Worm (Caenorhabditis elegans): ENCODE data around the gene nst-1.

The nst-1 gene

ce11 chrII:8276057-8276456, 7.0 kb downstream of the nst-1 start, which contains the start of the genes gei-14 and slc-25A32:
gei-14 (minus strand) TSS chrII:8276231.
slc-25A32 (plus strand) TSS chrII:8276298.
- peak; percentile 62 for TF ChIP-seq W03F9.2 (tag; optimal IDR thresholded peaks at IDR 0.05)
- no peak for TF ChIP-seq him-1 (tag; optimal IDR thresholded peaks at IDR 0.05)

- TF ChIP-seq him-1 (tag; optimal IDR thresholded peaks at IDR 0.05): no peak
These were observed 9.9 kb downstream of the nst-1 start for ce11 chrII:8273060-8273459.

- TF ChIP-seq him-1 (tag; optimal IDR thresholded peaks at IDR 0.05): no peak
- no peak for TF ChIP-seq dao-5 (tag; optimal IDR thresholded peaks at IDR 0.05)
- no peak for TF ChIP-seq W03F9.2 (tag; optimal IDR thresholded peaks at IDR 0.05)
These were observed 13.0 kb downstream of the nst-1 start, which contains the start of gene tdc-1 for ce11 chrII:8269855-8270647. tdc-1 (plus strand) TSS chrII:8270597.

- TF ChIP-seq dao-5 (tag; optimal IDR thresholded peaks at IDR 0.05) (no peak), W03F9.2 (tag; optimal IDR thresholded peaks at IDR 0.05) (no peak), him-1 (tag; optimal IDR thresholded peaks at IDR 0.05) (no peak)
These were observed 13.7 kb downstream of the nst-1 start, which contains the start of gene K01C8.2 for ce11 chrII:8269351-8269750. K01C8.2 (minus strand) TSS chrII:8269451.

ce11 chrII:8267679-8268078, 15.3 kb downstream of the nst-1 start:
- no peak for TF ChIP-seq him-1 (tag; optimal IDR thresholded peaks at IDR 0.05)
- no peak for TF ChIP-seq W03F9.2 (tag; optimal IDR thresholded peaks at IDR 0.05)
- no peak for TF ChIP-seq dao-5 (tag; optimal IDR thresholded peaks at IDR 0.05)

ce11 chrII:8266559-8266958, 16.4 kb downstream of the nst-1 start:
- TF ChIP-seq dao-5 (tag; optimal IDR thresholded peaks at IDR 0.05) (no peak), W03F9.2 (tag; optimal IDR thresholded peaks at IDR 0.05) (no peak), him-1 (tag; optimal IDR thresholded peaks at IDR 0.05) (no peak)

- no peak for TF ChIP-seq dao-5 (tag; optimal IDR thresholded peaks at IDR 0.05)
These were observed 18.4 kb downstream of the nst-1 start, which contains the start of gene srdh-1 for ce11 chrII:8264619-8265018. srdh-1 (plus strand) TSS chrII:8264661.

ce11 chrII:8263562-8263961, 19.4 kb downstream of the nst-1 start:
- TF ChIP-seq him-1 (tag; optimal IDR thresholded peaks at IDR 0.05): no peak
- TF ChIP-seq W03F9.2 (tag; optimal IDR thresholded peaks at IDR 0.05): no peak
- TF ChIP-seq dao-5 (tag; optimal IDR thresholded peaks at IDR 0.05): no peak

- no peak for TF ChIP-seq dao-5 (tag; optimal IDR thresholded peaks at IDR 0.05)
- no peak for TF ChIP-seq him-1 (tag; optimal IDR thresholded peaks at IDR 0.05)
- TF ChIP-seq W03F9.2 (tag; optimal IDR thresholded peaks at IDR 0.05): no peak
These were observed 23.3 kb downstream of the nst-1 start for ce11 chrII:8259674-8260073.

ce11 chrII:8259038-8259437, 24.0 kb downstream of the nst-1 start, which contains the start of gene F35C11.6:
F35C11.6 (minus strand) TSS chrII:8259138.
- no peak for TF ChIP-seq him-1 (tag; optimal IDR thresholded peaks at IDR 0.05)
- TF ChIP-seq W03F9.2 (tag; optimal IDR thresholded peaks at IDR 0.05): no peak
- TF ChIP-seq dao-5 (tag; optimal IDR thresholded peaks at IDR 0.05): no peak

- TF ChIP-seq W03F9.2 (tag; optimal IDR thresholded peaks at IDR 0.05): no peak
- TF ChIP-seq him-1 (tag; optimal IDR thresholded peaks at IDR 0.05): no peak
- TF ChIP-seq dao-5 (tag; optimal IDR thresholded peaks at IDR 0.05): no peak
These were observed 27.0 kb downstream of the nst-1 start, which contains the start of gene F35C11.7 for ce11 chrII:8256013-8256412. F35C11.7 (plus strand) TSS chrII:8256313.

- no peak for TF ChIP-seq him-1 (tag; optimal IDR thresholded peaks at IDR 0.05)
- no peak for TF ChIP-seq dao-5 (tag; optimal IDR thresholded peaks at IDR 0.05)
- TF ChIP-seq W03F9.2 (tag; optimal IDR thresholded peaks at IDR 0.05): no peak
These were observed 29.7 kb downstream of the nst-1 start, which contains the start of gene F35C11.5 for ce11 chrII:8253160-8253793. F35C11.5 (plus strand) TSS chrII:8253743.

- TF ChIP-seq W03F9.2 (tag; optimal IDR thresholded peaks at IDR 0.05): no peak
- TF ChIP-seq dao-5 (tag; optimal IDR thresholded peaks at IDR 0.05): no peak
- no peak for TF ChIP-seq him-1 (tag; optimal IDR thresholded peaks at IDR 0.05)
These were observed 33.3 kb downstream of the nst-1 start for ce11 chrII:8249710-8250109.

ce11 chrII:8248745-8249144, 34.3 kb downstream of the nst-1 start, which contains the start of the genes F35C11.2 and F35C11.4:
F35C11.2 (minus strand) TSS chrII:8248834.
F35C11.4 (plus strand) TSS chrII:8249004.
- TF ChIP-seq W03F9.2 (tag; optimal IDR thresholded peaks at IDR 0.05) (peak; percentile 4), dao-5 (tag; optimal IDR thresholded peaks at IDR 0.05) (no peak)
